Worm (Caenorhabditis elegans) whole organism, early embryonic: Measurements from ENCODE around the gene riok-3.

ENCODE experiments used
- B0310.2 ChIP-seq: sonication (generic microtip); optimal IDR thresholded peaks from 2 replicates; lab custom pipeline; 2016; ENCODE audit warnings: mild to moderate bottlenecking, missing genetic modification characterization, missing compliant biosample characterization
- F13C5.2 ChIP-seq: sonication (generic microtip); optimal IDR thresholded peaks from 2 replicates; lab custom pipeline; 2017; ENCODE audit warnings: mild to moderate bottlenecking, missing genetic modification characterization, inconsistent platforms, missing compliant biosample characterization
- aly-1 ChIP-seq: sonication (generic microtip); optimal IDR thresholded peaks from 2 replicates; lab custom pipeline; 2016; ENCODE audit warnings: missing genetic modification characterization, missing compliant biosample characterization
- ama-1 ChIP-seq: fragments of 150-350 bp; optimal IDR thresholded peaks from 2 replicates; lab custom pipeline; 2014
- ceh-13 ChIP-seq: fragments of 200-800 bp; sonication (Bioruptor generic); optimal IDR thresholded peaks from 2 replicates; lab custom pipeline; 2018; ENCODE audit warnings: mild to moderate bottlenecking, missing genetic modification characterization, missing compliant biosample characterization
- ceh-36 ChIP-seq: sonication (generic microtip); optimal IDR thresholded peaks from 2 replicates; lab custom pipeline; 2016; ENCODE audit warnings: missing genetic modification characterization, inconsistent platforms, missing compliant biosample characterization
- ets-7 ChIP-seq: sonication (generic microtip); optimal IDR thresholded peaks from 2 replicates; lab custom pipeline; 2016; ENCODE audit warnings: missing genotype, missing genetic modification characterization, missing compliant biosample characterization
- flt-1 ChIP-seq: fragments of 200-800 bp; sonication (Bioruptor generic); IDR thresholded peaks from 2 replicates; pipeline ENCODE4 v1.3.6; 2022; ENCODE audit warnings: missing genetic modification characterization, missing compliant biosample characterization
- hmg-4 ChIP-seq: fragments of 200-800 bp; sonication (Bioruptor generic); optimal IDR thresholded peaks from 2 replicates; lab custom pipeline; 2018; ENCODE audit warnings: mild to moderate bottlenecking, missing genetic modification characterization, missing compliant biosample characterization
- pes-1 ChIP-seq: fragments of 200-800 bp; sonication (Bioruptor generic); IDR thresholded peaks from 2 replicates; pipeline ENCODE4 v1.3.6; 2022; ENCODE audit warnings: missing genetic modification reagents, missing genetic modification characterization, missing compliant biosample characterization

ce11 chrIII:9780254-9780653 lies 24.6 kb downstream of the riok-3 start, which contains the start of gene sqv-3:
- TF ChIP-seq ama-1 (lab: Kevin White, UChicago) (no peak), aly-1 (no peak), F13C5.2 (tag; lab: Kevin White, UChicago) (no peak), ets-7 (no peak), ceh-13 (GFP tag; lab: Kevin White, UChicago) (no peak), pes-1 (GFP tag; lab: Robert Waterston, UW) (no peak), hmg-4 (GFP tag; lab: Kevin White, UChicago) (no peak), flt-1 (GFP tag; lab: Robert Waterston, UW) (no peak), B0310.2 (tag; lab: Kevin White, UChicago) (no peak), ceh-36 (tag; lab: Kevin White, UChicago) (no peak)
